Fruit fly (Drosophila melanogaster) whole organism, adult: ENCODE results near the gene CG6454.

Experiments used
- CG14711 ChIP-seq: fragments of 200-800 bp; sonication (Bioruptor generic); optimal IDR thresholded peaks from 2 replicates; lab custom pipeline; 2018; ENCODE audit warnings: missing biosample characterization, mild to moderate bottlenecking, missing genetic modification characterization, moderate library complexity
- kay ChIP-seq: fragments of 200-800 bp; sonication (Bioruptor generic); peaks from one replicate; lab custom pipeline; 2016; ENCODE audit warnings: missing biosample characterization, missing genetic modification characterization, borderline replicate concordance
- pad ChIP-seq: fragments of 200-800 bp; sonication (Bioruptor generic); optimal IDR thresholded peaks from 3 replicates; lab custom pipeline; 2017; ENCODE audit warnings: missing biosample characterization, missing genetic modification characterization, mild to moderate bottlenecking, moderate library complexity, missing genetic modification reagents

dm6 chr3R:24384952-24385351 lies 36.0 kb downstream of the CG6454 start, which contains the start of gene CG17780:
- TF ChIP-seq CG14711 (tag; lab: Kevin White, UChicago) (no peak), kay (no peak), pad (GFP tag; lab: Kevin White, UChicago) (no peak)
